Fruit fly (Drosophila melanogaster) ovary, adult (tissue): ENCODE results near the gene Ugt36E1.

Source experiments
- CG17801 ChIP-seq: fragments of 200-800 bp; optimal IDR thresholded peaks from 2 replicates; lab custom pipeline; 2019; ENCODE audit warnings: missing biosample characterization, mild to moderate bottlenecking, missing genetic modification characterization, moderate library complexity; ENCODE audit not compliant: partially characterized antibody

Gene Ugt36E1

dm6 chr2L:18826496-18827008 is at the start of gene Ugt36E1:
Gene Ugt36E1 (plus strand): TSS chr2L:18826770.
- TF ChIP-seq CG17801 (GFP tag; lab: Kevin White, UChicago) = no peak

dm6 chr2L:18777442-18777841 is 49.1 kb upstream of the Ugt36E1 start:
- no peak for TF ChIP-seq CG17801 (GFP tag; lab: Kevin White, UChicago)

- no peak for TF ChIP-seq CG17801 (GFP tag; lab: Kevin White, UChicago)
These were observed 45.5 kb upstream of the Ugt36E1 start for dm6 chr2L:18780911-18781545.

dm6 chr2L:18782212-18782825 is 44.3 kb upstream of the Ugt36E1 start:
- TF ChIP-seq CG17801 (GFP tag; lab: Kevin White, UChicago) = no peak

dm6 chr2L:18782936-18783335 is 43.6 kb upstream of the Ugt36E1 start:
- TF ChIP-seq CG17801 (GFP tag; lab: Kevin White, UChicago) = no peak

- TF ChIP-seq CG17801 (GFP tag; lab: Kevin White, UChicago) = no peak
These were observed 43.1 kb upstream of the Ugt36E1 start for dm6 chr2L:18783357-18784040.

- TF ChIP-seq CG17801 (GFP tag; lab: Kevin White, UChicago) = no peak
These were observed 41.5 kb upstream of the Ugt36E1 start for dm6 chr2L:18785026-18785600.

dm6 chr2L:18787415-18787989 is 39.1 kb upstream of the Ugt36E1 start:
- no peak for TF ChIP-seq CG17801 (GFP tag; lab: Kevin White, UChicago)

dm6 chr2L:18788953-18789352 is 37.6 kb upstream of the Ugt36E1 start:
- TF ChIP-seq CG17801 (GFP tag; lab: Kevin White, UChicago) = no peak

- no peak for TF ChIP-seq CG17801 (GFP tag; lab: Kevin White, UChicago)
These were observed 36.7 kb upstream of the Ugt36E1 start for dm6 chr2L:18789773-18790385.

dm6 chr2L:18792806-18793205 is 33.8 kb upstream of the Ugt36E1 start, which contains the start of gene ham:
Gene ham (minus strand): TSS chr2L:18792906.
- no peak for TF ChIP-seq CG17801 (GFP tag; lab: Kevin White, UChicago)

dm6 chr2L:18793243-18793642 is 33.3 kb upstream of the Ugt36E1 start:
- no peak for TF ChIP-seq CG17801 (GFP tag; lab: Kevin White, UChicago)

dm6 chr2L:18795917-18796402 is 30.6 kb upstream of the Ugt36E1 start:
- no peak for TF ChIP-seq CG17801 (GFP tag; lab: Kevin White, UChicago)

- no peak for TF ChIP-seq CG17801 (GFP tag; lab: Kevin White, UChicago)
These were observed 30.1 kb upstream of the Ugt36E1 start for dm6 chr2L:18796446-18796845.
